Worm (Caenorhabditis elegans) whole organism, mixed stage, embryonic: ENCODE measurements around the gene nhr-135.

Experiments
- bed-3 ChIP-seq: fragments of 200-800 bp; sonication (Bioruptor generic); optimal IDR thresholded peaks from 3 replicates; lab custom pipeline; 2018; ENCODE audit warnings: mild to moderate bottlenecking, missing genetic modification characterization, moderate library complexity, missing compliant biosample characterization
- lin-13 ChIP-seq: fragments of 150-350 bp; optimal IDR thresholded peaks from 2 replicates; lab custom pipeline; 2014; ENCODE audit warnings: missing biosample characterization, missing genetic modification characterization
- mep-1 ChIP-seq: fragments of 150-350 bp; optimal IDR thresholded peaks from 2 replicates; lab custom pipeline; 2017; ENCODE audit warnings: missing biosample characterization, missing genetic modification reagents, missing genetic modification characterization, inconsistent platforms
- nhr-28 ChIP-seq: fragments of 150-350 bp; optimal IDR thresholded peaks from 2 replicates; lab custom pipeline; 2014; ENCODE audit warnings: missing biosample characterization, missing genetic modification characterization
- snpc-4 ChIP-seq: fragments of 150-350 bp; optimal IDR thresholded peaks from 2 replicates; lab custom pipeline; 2014; ENCODE audit warnings: missing biosample characterization, missing genetic modification characterization
- unc-62 ChIP-seq: fragments of 150-350 bp; optimal IDR thresholded peaks from 2 replicates; lab custom pipeline; 2014; ENCODE audit warnings: missing biosample characterization, missing genetic modification reagents, missing genetic modification characterization
- ztf-11 ChIP-seq: fragments of 150-350 bp; optimal IDR thresholded peaks from 2 replicates; lab custom pipeline; 2014; ENCODE audit warnings: missing biosample characterization, missing genetic modification characterization

ce11 chrV:7142661-7143060, 49.1 kb upstream of the nhr-135 start:
- TF ChIP-seq mep-1 (tag; lab: Kevin White, UChicago) (no peak), ztf-11 (no peak), snpc-4 (tag; lab: Kevin White, UChicago) (no peak), nhr-28 (tag; lab: Kevin White, UChicago) (no peak), bed-3 (GFP tag; lab: Kevin White, UChicago) (no peak), unc-62 (GFP tag; lab: Kevin White, UChicago) (no peak), lin-13 (tag; lab: Kevin White, UChicago) (no peak)
